Worm (Caenorhabditis elegans): ENCODE data around the gene srg-33.

srg-33 gene

DNA sequence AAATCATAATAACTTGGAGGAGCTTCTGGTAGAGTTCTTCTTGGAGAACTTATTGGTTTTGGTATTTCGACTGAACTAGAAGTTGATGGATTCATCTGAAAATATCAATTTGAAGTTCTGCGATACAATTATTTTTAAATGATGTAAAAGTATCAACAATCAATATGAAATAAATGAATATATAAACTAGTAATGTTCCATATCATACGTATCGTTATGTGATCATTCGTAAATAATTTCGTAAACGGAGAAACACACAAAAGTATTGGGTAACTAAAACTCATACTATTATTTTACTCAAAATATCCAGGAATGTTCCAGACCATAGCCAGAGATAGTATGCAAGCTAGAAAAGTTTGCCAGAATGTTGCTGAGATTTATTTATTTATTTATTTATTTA, 14.5 kb downstream of the srg-33 start, which contains the start of gene W02D7.8 (continued):
- TF ChIP-seq die-1 (tag; optimal IDR thresholded peaks at IDR 0.05) (no peak), lin-26 (GFP tag; IDR thresholded peaks at IDR 0.05) (no peak), K11D2.4 (GFP tag; IDR thresholded peaks at IDR 0.05) (no peak), aptf-2 (GFP tag; conservative IDR thresholded peaks at IDR 0.05) (no peak), gei-17 (GFP tag; optimal IDR thresholded peaks at IDR 0.05) (no peak), lsy-27 (tag; optimal IDR thresholded peaks at IDR 0.05; ENCODE audit: borderline replicate concordance, insufficient read depth) (no peak), lsl-1 (GFP tag; optimal IDR thresholded peaks at IDR 0.05) (no peak)

DNA sequence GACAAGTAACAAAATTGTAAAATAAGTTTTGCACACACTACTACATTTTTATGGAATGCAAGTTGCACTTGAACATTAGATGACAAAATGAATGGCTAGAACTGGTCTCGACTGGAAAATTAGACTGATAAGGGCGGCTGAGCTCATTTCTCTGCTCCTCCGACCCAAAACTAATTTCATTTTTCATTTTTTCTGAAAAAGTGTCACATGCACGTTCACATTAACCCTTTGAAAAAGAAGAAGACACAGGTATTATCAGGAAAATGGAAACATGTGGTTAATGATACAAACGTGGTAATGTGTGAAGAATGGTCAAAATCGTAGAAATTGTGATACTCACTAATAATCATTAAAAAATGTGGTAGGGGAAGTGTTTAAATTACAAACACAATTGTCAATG, 15.1 kb downstream of the srg-33 start:
- TF ChIP-seq nhr-80 (tag; optimal IDR thresholded peaks at IDR 0.05) = peak; percentile 82
- no peak for TF ChIP-seq B0035.1 (tag; optimal IDR thresholded peaks at IDR 0.05)

DNA sequence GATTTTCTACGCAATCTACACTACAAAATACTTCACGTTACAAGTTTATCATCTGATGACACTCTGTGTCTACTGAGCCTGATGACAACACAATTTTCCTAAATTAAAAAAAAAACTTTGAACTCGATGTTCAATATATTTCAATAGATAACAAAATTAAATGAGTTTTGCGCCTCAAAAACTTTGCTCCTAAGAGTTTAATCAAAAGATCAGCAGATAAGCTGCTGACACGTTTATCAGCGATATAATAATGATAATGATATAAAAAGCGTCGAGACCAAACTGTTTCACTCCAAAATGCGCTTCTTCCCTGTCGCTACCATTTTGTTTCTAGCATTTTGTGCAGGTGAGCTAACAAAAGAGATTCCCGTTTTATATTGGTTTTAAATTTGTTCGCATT, 15.8 kb downstream of the srg-33 start, which contains the start of gene clec-218:
Gene clec-218, plus strand, starts transcription at position 262 of the 400 bp plus-strand sequence.
- no peak for TF ChIP-seq bed-1 (GFP tag; IDR thresholded peaks at IDR 0.05)
- no peak for TF ChIP-seq ceh-27 (GFP tag; optimal IDR thresholded peaks at IDR 0.05)
- TF ChIP-seq nhr-80 (tag; optimal IDR thresholded peaks at IDR 0.05) = peak; percentile 48
- TF ChIP-seq akir-1 (GFP tag; optimal IDR thresholded peaks at IDR 0.05) = no peak

DNA sequence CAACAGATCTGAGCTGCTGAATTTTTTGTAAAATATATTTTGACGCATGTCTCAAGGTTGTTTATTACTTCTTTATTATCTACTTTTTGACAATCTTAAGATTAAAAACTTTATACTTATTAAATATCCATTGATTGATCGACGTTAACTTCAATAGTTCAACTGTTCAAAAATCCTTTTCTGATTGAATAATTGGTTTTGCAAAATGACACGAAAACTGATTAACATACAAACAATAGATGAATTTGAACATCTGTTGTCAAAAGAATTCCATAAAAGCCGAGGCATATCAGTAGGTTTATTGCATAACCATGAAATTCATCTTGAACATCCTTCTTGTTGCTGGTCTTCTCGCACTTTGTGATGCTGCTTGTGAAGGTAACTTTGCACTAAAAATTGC, 19.3 kb downstream of the srg-33 start, which contains the start of gene W02D7.12:
Gene W02D7.12, plus strand, starts transcription at position 301 of the 400 bp plus-strand sequence.
- no peak for TF ChIP-seq B0261.1 (tag; optimal IDR thresholded peaks at IDR 0.05)
- TF ChIP-seq snpc-4 (GFP tag; optimal IDR thresholded peaks at IDR 0.05) = no peak
- TF ChIP-seq snpc-4 (tag; optimal IDR thresholded peaks at IDR 0.05) = no peak

DNA sequence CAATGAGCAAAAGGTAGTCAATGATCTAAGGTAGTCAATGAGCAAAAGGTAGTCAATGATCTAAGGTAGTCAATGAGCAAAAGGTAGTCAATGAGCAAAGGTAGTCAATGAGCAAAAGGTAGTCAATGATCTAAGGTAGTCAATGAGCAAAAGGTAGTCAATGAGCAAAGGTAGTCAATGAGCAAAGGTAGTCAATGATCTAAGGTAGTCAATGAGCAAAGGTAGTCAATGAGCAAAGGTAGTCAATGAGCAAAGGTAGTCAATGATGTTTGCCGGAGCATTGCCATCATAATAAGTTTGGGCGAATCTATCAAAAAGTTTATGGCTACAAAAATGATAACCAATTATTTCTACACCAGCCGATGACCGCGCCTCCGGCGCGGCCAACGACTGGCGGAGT, 22.9 kb downstream of the srg-33 start:
- peak; percentile 19; the same call in 1 of the 2 replicates for TF ChIP-seq F33H1.4 (GFP tag; IDR thresholded peaks at IDR 0.05)
- TF ChIP-seq ceh-40 (GFP tag; IDR thresholded peaks at IDR 0.05) = 0 out of 2 replicates have a peak, but pooled peaks have one; percentile 22
- TF ChIP-seq B0019.2 (GFP tag; conservative IDR thresholded peaks at IDR 0.05) = 0 out of 2 replicates have a peak, but pooled peaks have one; percentile 9
- 0 out of 2 replicates have a peak, but pooled peaks have one; percentile 77 for TF ChIP-seq lag-1 (GFP tag; IDR thresholded peaks at IDR 0.05)
- peak; percentile 72; the same call in 1 of the 2 replicates for TF ChIP-seq bed-1 (GFP tag; IDR thresholded peaks at IDR 0.05)
- TF ChIP-seq let-526 (GFP tag; IDR thresholded peaks at IDR 0.05) = peak; percentile 66; the same call in 1 of the 2 replicates
- TF ChIP-seq ceh-58 (GFP tag; IDR thresholded peaks at IDR 0.05) = 0 out of 2 replicates have a peak, but pooled peaks have one; percentile 58
- peak; percentile 34; the same call in 1 of the 2 replicates for TF ChIP-seq pbrm-1 (GFP tag; IDR thresholded peaks at IDR 0.05)
- 0 out of 2 replicates have a peak, but pooled peaks have one; percentile 13 for TF ChIP-seq aptf-2 (GFP tag; conservative IDR thresholded peaks at IDR 0.05)
- TF ChIP-seq madf-3 (GFP tag; IDR thresholded peaks at IDR 0.05) = peak; percentile 68; the same call in 1 of the 2 replicates
- TF ChIP-seq lin-26 (GFP tag; IDR thresholded peaks at IDR 0.05) = peak; percentile 58; the same call in 1 of the 2 replicates
- peak; percentile 56; the same call in 1 of the 2 replicates for TF ChIP-seq hmg-20 (GFP tag; IDR thresholded peaks at IDR 0.05)
- TF ChIP-seq Y56A3A.18 (GFP tag; IDR thresholded peaks at IDR 0.05) = 0 out of 2 replicates have a peak, but pooled peaks have one; percentile 34
- 0 out of 2 replicates have a peak, but pooled peaks have one; percentile 56 for TF ChIP-seq ztf-6 (GFP tag; IDR thresholded peaks at IDR 0.05)
- peak; percentile 66; the same call in 1 of the 2 replicates for TF ChIP-seq ztf-25 (GFP tag; IDR thresholded peaks at IDR 0.05)
- 0 out of 2 replicates have a peak, but pooled peaks have one; percentile 31 for TF ChIP-seq F37B4.10 (GFP tag; IDR thresholded peaks at IDR 0.05)
- TF ChIP-seq attf-6 (GFP tag; IDR thresholded peaks at IDR 0.05) = 0 out of 2 replicates have a peak, but pooled peaks have one; percentile 9

DNA sequence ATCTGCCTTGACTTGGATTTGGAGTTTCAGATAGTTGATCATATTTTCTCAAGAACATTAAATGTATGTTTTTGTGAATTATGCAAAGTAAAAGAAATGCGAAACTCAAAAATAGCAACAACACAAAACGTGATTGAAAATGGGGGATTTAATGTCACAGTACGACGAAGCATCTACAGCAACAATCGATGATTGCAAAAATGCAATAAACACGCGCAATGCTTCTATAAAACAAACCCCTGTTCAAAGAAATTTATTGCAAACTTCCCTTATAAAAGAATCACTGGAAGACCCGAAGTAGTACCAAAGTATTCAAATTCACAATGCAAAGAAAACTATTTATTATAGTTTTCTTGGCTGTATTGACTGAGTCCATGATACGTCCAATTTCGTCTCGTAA, 26.3 kb downstream of the srg-33 start, which contains the start of gene clec-219:
Gene clec-219, plus strand, starts transcription at position 301 of the 400 bp plus-strand sequence.
- TF ChIP-seq zfh-2 (GFP tag; conservative IDR thresholded peaks at IDR 0.05) (no peak), bed-2 (GFP tag; IDR thresholded peaks at IDR 0.05) (no peak), lin-26 (GFP tag; IDR thresholded peaks at IDR 0.05) (no peak), nhr-120 (GFP tag; IDR thresholded peaks at IDR 0.05) (no peak), nhr-90 (tag; optimal IDR thresholded peaks at IDR 0.05) (no peak)
